Worm (Caenorhabditis elegans) whole organism, early embryonic: ENCODE data around the gene Y22D7AL.7.

ENCODE experiments used
- B0310.2 ChIP-seq: sonication (generic microtip); optimal IDR thresholded peaks from 2 replicates; lab custom pipeline; 2016; ENCODE audit warnings: mild to moderate bottlenecking, missing genetic modification characterization, missing compliant biosample characterization
- F13C5.2 ChIP-seq: sonication (generic microtip); optimal IDR thresholded peaks from 2 replicates; lab custom pipeline; 2017; ENCODE audit warnings: mild to moderate bottlenecking, missing genetic modification characterization, inconsistent platforms, missing compliant biosample characterization
- aly-1 ChIP-seq: sonication (generic microtip); optimal IDR thresholded peaks from 2 replicates; lab custom pipeline; 2016; ENCODE audit warnings: missing genetic modification characterization, missing compliant biosample characterization
- ama-1 ChIP-seq: fragments of 150-350 bp; optimal IDR thresholded peaks from 2 replicates; lab custom pipeline; 2014
- ceh-13 ChIP-seq: fragments of 200-800 bp; sonication (Bioruptor generic); optimal IDR thresholded peaks from 2 replicates; lab custom pipeline; 2018; ENCODE audit warnings: mild to moderate bottlenecking, missing genetic modification characterization, missing compliant biosample characterization
- ceh-36 ChIP-seq: sonication (generic microtip); optimal IDR thresholded peaks from 2 replicates; lab custom pipeline; 2016; ENCODE audit warnings: missing genetic modification characterization, inconsistent platforms, missing compliant biosample characterization
- ets-7 ChIP-seq: sonication (generic microtip); optimal IDR thresholded peaks from 2 replicates; lab custom pipeline; 2016; ENCODE audit warnings: missing genotype, missing genetic modification characterization, missing compliant biosample characterization
- flt-1 ChIP-seq: fragments of 200-800 bp; sonication (Bioruptor generic); IDR thresholded peaks from 2 replicates; pipeline ENCODE4 v1.3.6; 2022; ENCODE audit warnings: missing genetic modification characterization, missing compliant biosample characterization
- hmbx-1 ChIP-seq: sonication (generic microtip); optimal IDR thresholded peaks from 2 replicates; lab custom pipeline; 2016; ENCODE audit warnings: mild to moderate bottlenecking, missing genetic modification characterization, missing compliant biosample characterization
- hmg-4 ChIP-seq: fragments of 200-800 bp; sonication (Bioruptor generic); optimal IDR thresholded peaks from 2 replicates; lab custom pipeline; 2018; ENCODE audit warnings: mild to moderate bottlenecking, missing genetic modification characterization, missing compliant biosample characterization
- hnd-1 ChIP-seq: sonication (generic microtip); optimal IDR thresholded peaks from 2 replicates; lab custom pipeline; 2016; ENCODE audit warnings: missing genetic modification characterization, missing compliant biosample characterization
- pes-1 ChIP-seq: fragments of 200-800 bp; sonication (Bioruptor generic); IDR thresholded peaks from 2 replicates; pipeline ENCODE4 v1.3.6; 2022; ENCODE audit warnings: missing genetic modification reagents, missing genetic modification characterization, missing compliant biosample characterization
- scrt-1 ChIP-seq: fragments of 200-800 bp; sonication (Bioruptor generic); IDR thresholded peaks from 2 replicates; pipeline ENCODE4 v1.3.6; 2022; ENCODE audit warnings: missing genetic modification characterization, missing compliant biosample characterization
- sea-1 ChIP-seq: fragments of 200-800 bp; sonication (Bioruptor generic); conservative IDR thresholded peaks from 2 replicates; pipeline ENCODE4 v1.3.6; 2022; ENCODE audit warnings: missing genetic modification characterization, missing compliant biosample characterization
- tbx-11 ChIP-seq: fragments of 200-800 bp; sonication (Bioruptor generic); IDR thresholded peaks from 2 replicates; pipeline ENCODE4 v1.3.6; 2022; ENCODE audit warnings: missing genetic modification characterization, missing compliant biosample characterization
- tbx-37 ChIP-seq: fragments of 200-800 bp; sonication (Bioruptor generic); conservative IDR thresholded peaks from 2 replicates; pipeline ENCODE4 v1.3.6; 2022; ENCODE audit warnings: missing genetic modification reagents, missing genetic modification characterization, missing compliant biosample characterization
- tra-4 ChIP-seq: sonication (generic microtip); optimal IDR thresholded peaks from 2 replicates; lab custom pipeline; 2017; ENCODE audit warnings: missing genetic modification characterization, missing compliant biosample characterization

Gene Y22D7AL.7

ce11 chrIII:1603776-1604175 lies 27.2 kb downstream of the Y22D7AL.7 start:
- TF ChIP-seq ceh-13 (no peak), ama-1 (lab: Kevin White, UChicago) (no peak), F13C5.2 (tag; lab: Kevin White, UChicago) (no peak), B0310.2 (tag; lab: Kevin White, UChicago) (no peak), tbx-37 (no peak), pes-1 (0 out of 2 replicates have a peak, but pooled peaks have one; percentile 32), ets-7 (tag; lab: Kevin White, UChicago) (no peak), sea-1 (GFP tag; lab: Robert Waterston, UW) (0 out of 2 replicates have a peak, but pooled peaks have one; percentile 16), scrt-1 (GFP tag; lab: Robert Waterston, UW) (no peak), flt-1 (GFP tag; lab: Robert Waterston, UW) (no peak)

- TF ChIP-seq tbx-37 (peak; percentile 77), sea-1 (GFP tag; lab: Robert Waterston, UW) (peak; percentile 89), F13C5.2 (tag; lab: Kevin White, UChicago) (peak; percentile 75), tbx-11 (GFP tag; lab: Robert Waterston, UW) (peak; percentile 78), hmbx-1 (tag; lab: Kevin White, UChicago) (peak; percentile 64), pes-1 (peak; percentile 92), B0310.2 (tag; lab: Kevin White, UChicago) (peak; percentile 87), hmg-4 (peak; percentile 96), ets-7 (tag; lab: Kevin White, UChicago) (peak; percentile 66), ceh-13 (peak; percentile 72), tra-4 (tag; lab: Kevin White, UChicago) (peak; percentile 72), hnd-1 (tag; lab: Kevin White, UChicago) (peak; percentile 69), ceh-36 (tag; lab: Kevin White, UChicago) (peak; percentile 82), scrt-1 (GFP tag; lab: Robert Waterston, UW) (peak; percentile 93), aly-1 (peak; percentile 75), flt-1 (GFP tag; lab: Robert Waterston, UW) (peak; percentile 88), ama-1 (lab: Kevin White, UChicago) (no peak)
These were observed 28.0 kb downstream of the Y22D7AL.7 start, which contains the start of gene Y22D7AL.6 for ce11 chrIII:1604514-1604976. Y22D7AL.6 (plus strand) TSS chrIII:1604926.

- TF ChIP-seq flt-1 (GFP tag; lab: Robert Waterston, UW) (no peak), ceh-13 (no peak), hmg-4 (no peak), ceh-36 (tag; lab: Kevin White, UChicago) (no peak), scrt-1 (GFP tag; lab: Robert Waterston, UW) (no peak), hmbx-1 (tag; lab: Kevin White, UChicago) (no peak), F13C5.2 (tag; lab: Kevin White, UChicago) (no peak), hnd-1 (tag; lab: Kevin White, UChicago) (no peak), aly-1 (no peak), sea-1 (GFP tag; lab: Robert Waterston, UW) (no peak), pes-1 (no peak), ama-1 (lab: Kevin White, UChicago) (no peak), tra-4 (tag; lab: Kevin White, UChicago) (no peak), tbx-11 (GFP tag; lab: Robert Waterston, UW) (no peak), B0310.2 (tag; lab: Kevin White, UChicago) (no peak), tbx-37 (no peak), ets-7 (tag; lab: Kevin White, UChicago) (no peak)
These were observed 31.1 kb downstream of the Y22D7AL.7 start for ce11 chrIII:1607659-1608058.

- no peak for TF ChIP-seq flt-1 (GFP tag; lab: Robert Waterston, UW)
- no peak for TF ChIP-seq ceh-13
- no peak for TF ChIP-seq ama-1 (lab: Kevin White, UChicago)
- TF ChIP-seq ceh-36 (tag; lab: Kevin White, UChicago): no peak
- no peak for TF ChIP-seq hmg-4
- no peak for TF ChIP-seq aly-1
- TF ChIP-seq B0310.2 (tag; lab: Kevin White, UChicago): no peak
- no peak for TF ChIP-seq tra-4 (tag; lab: Kevin White, UChicago)
- TF ChIP-seq tbx-37: no peak
- no peak for TF ChIP-seq hmbx-1 (tag; lab: Kevin White, UChicago)
These were observed 34.4 kb downstream of the Y22D7AL.7 start for ce11 chrIII:1610938-1611337.

- TF ChIP-seq pes-1: 0 out of 2 replicates have a peak, but pooled peaks have one; percentile 51
- no peak for TF ChIP-seq tbx-37
These were observed 36.5 kb downstream of the Y22D7AL.7 start for ce11 chrIII:1612974-1613568.

- TF ChIP-seq F13C5.2 (tag; lab: Kevin White, UChicago): no peak
- TF ChIP-seq B0310.2 (tag; lab: Kevin White, UChicago): no peak
- no peak for TF ChIP-seq ceh-13
- no peak for TF ChIP-seq sea-1 (GFP tag; lab: Robert Waterston, UW)
- TF ChIP-seq flt-1 (GFP tag; lab: Robert Waterston, UW): no peak
- no peak for TF ChIP-seq aly-1
- no peak for TF ChIP-seq hmbx-1 (tag; lab: Kevin White, UChicago)
- TF ChIP-seq tra-4 (tag; lab: Kevin White, UChicago): no peak
- no peak for TF ChIP-seq ceh-36 (tag; lab: Kevin White, UChicago)
- TF ChIP-seq ets-7 (tag; lab: Kevin White, UChicago): no peak
- no peak for TF ChIP-seq scrt-1 (GFP tag; lab: Robert Waterston, UW)
- TF ChIP-seq hmg-4: no peak
These were observed 37.4 kb downstream of the Y22D7AL.7 start, which contains the start of gene Y22D7AL.9 for ce11 chrIII:1613933-1614332. Y22D7AL.9 (minus strand) TSS chrIII:1614033.

ce11 chrIII:1614412-1614811 lies 37.9 kb downstream of the Y22D7AL.7 start:
- no peak for TF ChIP-seq hmg-4
- TF ChIP-seq ets-7 (tag; lab: Kevin White, UChicago): no peak
- no peak for TF ChIP-seq flt-1 (GFP tag; lab: Robert Waterston, UW)
- no peak for TF ChIP-seq hmbx-1 (tag; lab: Kevin White, UChicago)
- TF ChIP-seq ceh-36 (tag; lab: Kevin White, UChicago): no peak
- TF ChIP-seq tbx-11 (GFP tag; lab: Robert Waterston, UW): no peak
- TF ChIP-seq tra-4 (tag; lab: Kevin White, UChicago): no peak
- no peak for TF ChIP-seq ceh-13
- no peak for TF ChIP-seq F13C5.2 (tag; lab: Kevin White, UChicago)
- TF ChIP-seq ama-1 (lab: Kevin White, UChicago): no peak
- no peak for TF ChIP-seq aly-1
- no peak for TF ChIP-seq tbx-37
- TF ChIP-seq pes-1: no peak
